Worm (Caenorhabditis elegans) whole organism, L1 larva: Measurements from ENCODE around the gene rig-3.
A peak's percentile ranks its signal among the peaks of the same experiment; 100 is the strongest.

ENCODE experiments used
- C04F5.9 ChIP-seq: sonication (generic microtip); optimal IDR thresholded peaks from 2 replicates; lab custom pipeline; 2016; ENCODE audit warnings: missing genetic modification characterization, missing compliant biosample characterization
- C34B4.2 ChIP-seq: sonication (generic microtip); optimal IDR thresholded peaks from 2 replicates; lab custom pipeline; 2017; ENCODE audit warnings: mild to moderate bottlenecking, missing genetic modification characterization, missing compliant biosample characterization
- Y116A8C.19 ChIP-seq: sonication (generic microtip); optimal IDR thresholded peaks from 2 replicates; lab custom pipeline; 2016; ENCODE audit warnings: missing compliant biosample characterization, missing genetic modification characterization, borderline replicate concordance
- alr-1 ChIP-seq: fragments of 200-800 bp; sonication (Bioruptor generic); optimal IDR thresholded peaks from 2 replicates; lab custom pipeline; 2018; ENCODE audit warnings: borderline replicate concordance, mild to moderate bottlenecking, missing genetic modification characterization, missing compliant biosample characterization
- aly-2 ChIP-seq: fragments of 150-350 bp; optimal IDR thresholded peaks from 2 replicates; lab custom pipeline; 2014; ENCODE audit warnings: missing biosample characterization, missing genetic modification characterization
- ama-1 ChIP-seq: fragments of 150-350 bp; optimal IDR thresholded peaks from 2 replicates; lab custom pipeline; 2014
- blmp-1 ChIP-seq: fragments of 150-350 bp; optimal IDR thresholded peaks from 2 replicates; lab custom pipeline; 2014; ENCODE audit warnings: missing biosample characterization, missing genetic modification characterization
- ceh-63 ChIP-seq: fragments of 200-800 bp; sonication (Bioruptor generic); optimal IDR thresholded peaks from 2 replicates; lab custom pipeline; 2018; ENCODE audit warnings: mild to moderate bottlenecking, missing genetic modification characterization, missing compliant biosample characterization
- ceh-82 ChIP-seq, 3 experiments: fragments of 150-350 bp in 1 of 3; sonication (generic microtip) in 2 of 3; optimal IDR thresholded peaks; 2 replicates each; lab custom pipeline; 2014 to 2017; ENCODE audit warnings: missing biosample characterization in 3 of 3, missing genetic modification characterization in 3 of 3
- ceh-88 ChIP-seq: fragments of 200-800 bp; sonication (Bioruptor generic); IDR thresholded peaks from 2 replicates; pipeline ENCODE4 v1.3.6; 2022; ENCODE audit warnings: missing genetic modification characterization, missing compliant biosample characterization
- ceh-90 ChIP-seq: sonication (generic microtip); optimal IDR thresholded peaks from 2 replicates; lab custom pipeline; 2016; ENCODE audit warnings: missing genetic modification characterization, missing compliant biosample characterization
- dpl-1 ChIP-seq, 3 experiments: fragments of 150-350 bp in 2 of 3; sonication (generic microtip) in 1 of 3; optimal IDR thresholded peaks; 2 replicates each; lab custom pipeline; 2014 to 2017; ENCODE audit warnings: missing biosample characterization in 3 of 3, missing genetic modification characterization in 3 of 3, missing genetic modification reagents in 3 of 3
- dsc-1 ChIP-seq: sonication (generic microtip); optimal IDR thresholded peaks from 2 replicates; lab custom pipeline; 2016; ENCODE audit warnings: mild to moderate bottlenecking, missing genetic modification characterization, missing compliant biosample characterization
- efl-1 ChIP-seq, 4 experiments: fragments of 150-350 bp; optimal IDR thresholded peaks in 3 of 4; peaks in 1 of 4; 1 replicate in 1 of 4; 2 replicates in 3 of 4; lab custom pipeline; 2014; ENCODE audit warnings: missing biosample characterization in 2 of 4, missing genetic modification characterization in 2 of 4, missing genetic modification reagents in 2 of 4
- efl-3 ChIP-seq: fragments of 200-800 bp; sonication (Bioruptor generic); optimal IDR thresholded peaks from 2 replicates; lab custom pipeline; 2018; ENCODE audit warnings: mild to moderate bottlenecking, missing genetic modification characterization, missing compliant biosample characterization
- egl-13 ChIP-seq: sonication (generic microtip); optimal IDR thresholded peaks from 2 replicates; lab custom pipeline; 2016; ENCODE audit warnings: missing genotype, missing genetic modification reagents, missing genetic modification characterization, missing compliant biosample characterization
- egl-27 ChIP-seq, 2 experiments: fragments of 150-350 bp in 1 of 2; sonication (generic microtip); optimal IDR thresholded peaks; 3 replicates each; lab custom pipeline; 2017 to 2018; ENCODE audit warnings: missing biosample characterization in 2 of 2, missing genetic modification characterization in 2 of 2, missing genetic modification reagents in 2 of 2
- elt-2 ChIP-seq: sonication (generic microtip); optimal IDR thresholded peaks from 2 replicates; lab custom pipeline; 2016; ENCODE audit warnings: missing genetic modification characterization, mild to moderate bottlenecking, inconsistent platforms, missing compliant biosample characterization, missing genetic modification reagents
- fkh-4 ChIP-seq: sonication (generic microtip); optimal IDR thresholded peaks from 2 replicates; lab custom pipeline; 2016; ENCODE audit warnings: missing compliant biosample characterization, missing genetic modification characterization, borderline replicate concordance
- fos-1 ChIP-seq: fragments of 150-350 bp; optimal IDR thresholded peaks from 2 replicates; lab custom pipeline; 2014; ENCODE audit warnings: missing biosample characterization, missing genetic modification characterization
- grh-1 ChIP-seq: fragments of 200-800 bp; sonication (Bioruptor generic); IDR thresholded peaks from 2 replicates; pipeline ENCODE4 v1.3.6; 2022; ENCODE audit warnings: missing genetic modification reagents, missing genetic modification characterization, missing compliant biosample characterization
- hlh-17 ChIP-seq: fragments of 200-800 bp; sonication (Bioruptor generic); optimal IDR thresholded peaks from 2 replicates; lab custom pipeline; 2018; ENCODE audit warnings: missing genetic modification characterization, mild to moderate bottlenecking, missing compliant biosample characterization, moderate library complexity, borderline replicate concordance
- hlh-4 ChIP-seq: sonication (generic microtip); optimal IDR thresholded peaks from 2 replicates; lab custom pipeline; 2016; ENCODE audit warnings: mild to moderate bottlenecking, missing genetic modification characterization, missing compliant biosample characterization
- lin-13 ChIP-seq: fragments of 150-350 bp; optimal IDR thresholded peaks from 2 replicates; lab custom pipeline; 2014; ENCODE audit warnings: missing biosample characterization, missing genetic modification reagents, missing genetic modification characterization
- lin-14 ChIP-seq: fragments of 200-800 bp; sonication (Bioruptor generic); optimal IDR thresholded peaks from 2 replicates; lab custom pipeline; 2018; ENCODE audit warnings: mild to moderate bottlenecking, missing genetic modification characterization, moderate library complexity, missing compliant biosample characterization
- lin-15B ChIP-seq: fragments of 150-350 bp; sonication (generic microtip); optimal IDR thresholded peaks from 3 replicates; lab custom pipeline; 2014; ENCODE audit warnings: missing biosample characterization, missing genetic modification characterization
- lin-35 ChIP-seq, 2 experiments: fragments of 150-350 bp; optimal IDR thresholded peaks; 2 replicates each; lab custom pipeline; 2014; ENCODE audit warnings: missing biosample characterization in 2 of 2, missing genetic modification characterization in 2 of 2, missing genetic modification reagents in 2 of 2
- lin-39 ChIP-seq: fragments of 150-350 bp; optimal IDR thresholded peaks from 2 replicates; lab custom pipeline; 2014; ENCODE audit warnings: missing biosample characterization, missing genetic modification reagents, missing genetic modification characterization
- lsy-2 ChIP-seq, 2 experiments: fragments of 150-350 bp; optimal IDR thresholded peaks; 2 replicates each; lab custom pipeline; 2014; ENCODE audit warnings: missing biosample characterization in 2 of 2, missing genetic modification characterization in 2 of 2
- mef-2 ChIP-seq: fragments of 150-350 bp; optimal IDR thresholded peaks from 2 replicates; lab custom pipeline; 2014; ENCODE audit warnings: missing biosample characterization, missing genetic modification characterization
- mep-1 ChIP-seq: fragments of 150-350 bp; optimal IDR thresholded peaks from 2 replicates; lab custom pipeline; 2014; ENCODE audit warnings: missing biosample characterization, missing genetic modification characterization
- nhr-11 ChIP-seq: fragments of 150-350 bp; optimal IDR thresholded peaks from 2 replicates; lab custom pipeline; 2014; ENCODE audit warnings: missing biosample characterization, missing genetic modification characterization
- nhr-12 ChIP-seq: sonication (generic microtip); optimal IDR thresholded peaks from 2 replicates; lab custom pipeline; 2017; ENCODE audit warnings: missing biosample characterization, missing genetic modification characterization
- nhr-19 ChIP-seq: fragments of 200-800 bp; sonication (Bioruptor generic); conservative IDR thresholded peaks from 2 replicates; pipeline ENCODE4 v1.3.6; 2022; ENCODE audit warnings: missing genetic modification characterization, missing compliant biosample characterization
- nhr-20 ChIP-seq: sonication (generic microtip); optimal IDR thresholded peaks from 2 replicates; lab custom pipeline; 2016; ENCODE audit warnings: mild to moderate bottlenecking, missing genetic modification characterization, missing compliant biosample characterization
- nhr-47 ChIP-seq: sonication (generic microtip); optimal IDR thresholded peaks from 2 replicates; lab custom pipeline; 2016; ENCODE audit warnings: mild to moderate bottlenecking, missing genetic modification characterization, moderate library complexity, missing compliant biosample characterization
- nhr-71 ChIP-seq: sonication (generic microtip); optimal IDR thresholded peaks from 2 replicates; lab custom pipeline; 2016; ENCODE audit warnings: mild to moderate bottlenecking, missing genetic modification characterization, moderate library complexity, missing compliant biosample characterization
- nhr-76 ChIP-seq: sonication (generic microtip); optimal IDR thresholded peaks from 2 replicates; lab custom pipeline; 2017; ENCODE audit warnings: missing biosample characterization, missing genetic modification characterization
- nhr-84 ChIP-seq: sonication (generic microtip); optimal IDR thresholded peaks from 2 replicates; lab custom pipeline; 2017; ENCODE audit warnings: missing biosample characterization, missing genetic modification characterization
- nhr-90 ChIP-seq: sonication (generic microtip); optimal IDR thresholded peaks from 2 replicates; lab custom pipeline; 2016; ENCODE audit warnings: mild to moderate bottlenecking, missing genetic modification characterization, missing compliant biosample characterization; ENCODE audit not compliant: poor library complexity
- pag-3 ChIP-seq: sonication (generic microtip); optimal IDR thresholded peaks from 2 replicates; lab custom pipeline; 2017; ENCODE audit warnings: missing genetic modification characterization, mild to moderate bottlenecking, missing compliant biosample characterization, antibody characterized with exemption, borderline replicate concordance; ENCODE audit not compliant: insufficient read depth
- pax-3 ChIP-seq: fragments of 200-800 bp; sonication (Bioruptor generic); optimal IDR thresholded peaks from 2 replicates; lab custom pipeline; 2018; ENCODE audit warnings: mild to moderate bottlenecking, missing genetic modification characterization, moderate library complexity, missing compliant biosample characterization
- pqm-1 ChIP-seq: sonication (generic microtip); optimal IDR thresholded peaks from 3 replicates; lab custom pipeline; 2017; ENCODE audit warnings: missing biosample characterization, missing genetic modification characterization
- rnt-1 ChIP-seq: sonication (generic microtip); optimal IDR thresholded peaks from 2 replicates; lab custom pipeline; 2016; ENCODE audit warnings: mild to moderate bottlenecking, missing genetic modification characterization, moderate library complexity, missing compliant biosample characterization
- sup-37 ChIP-seq: fragments of 200-800 bp; sonication (Bioruptor generic); optimal IDR thresholded peaks from 2 replicates; lab custom pipeline; 2018; ENCODE audit warnings: mild to moderate bottlenecking, missing genetic modification characterization, missing compliant biosample characterization
- swsn-7 ChIP-seq: sonication (generic microtip); optimal IDR thresholded peaks from 2 replicates; lab custom pipeline; 2016; ENCODE audit warnings: missing genetic modification characterization, missing compliant biosample characterization
- tbx-2 ChIP-seq: sonication (generic microtip); optimal IDR thresholded peaks from 2 replicates; lab custom pipeline; 2016; ENCODE audit warnings: missing genetic modification characterization, missing compliant biosample characterization
- tlp-1 ChIP-seq: fragments of 150-350 bp; optimal IDR thresholded peaks from 2 replicates; lab custom pipeline; 2014; ENCODE audit warnings: missing biosample characterization, missing genetic modification characterization
- unc-30 ChIP-seq: sonication (generic microtip); optimal IDR thresholded peaks from 2 replicates; lab custom pipeline; 2017; ENCODE audit warnings: missing biosample characterization, missing genetic modification characterization
- unc-62 ChIP-seq: fragments of 150-350 bp; optimal IDR thresholded peaks from 2 replicates; lab custom pipeline; 2014; ENCODE audit warnings: missing biosample characterization, missing genetic modification reagents, missing genetic modification characterization
- unc-86 ChIP-seq: sonication (generic microtip); optimal IDR thresholded peaks from 2 replicates; lab custom pipeline; 2016; ENCODE audit warnings: missing genetic modification characterization, missing compliant biosample characterization
- unc-98 ChIP-seq: fragments of 200-800 bp; sonication (Bioruptor generic); IDR thresholded peaks from 2 replicates; pipeline ENCODE4 v1.3.6; 2022; ENCODE audit warnings: missing genetic modification characterization, missing compliant biosample characterization
- zip-4 ChIP-seq: fragments of 200-800 bp; sonication (Bioruptor generic); optimal IDR thresholded peaks from 2 replicates; lab custom pipeline; 2018; ENCODE audit warnings: mild to moderate bottlenecking, missing genetic modification characterization, moderate library complexity, missing compliant biosample characterization

Gene rig-3

DNA sequence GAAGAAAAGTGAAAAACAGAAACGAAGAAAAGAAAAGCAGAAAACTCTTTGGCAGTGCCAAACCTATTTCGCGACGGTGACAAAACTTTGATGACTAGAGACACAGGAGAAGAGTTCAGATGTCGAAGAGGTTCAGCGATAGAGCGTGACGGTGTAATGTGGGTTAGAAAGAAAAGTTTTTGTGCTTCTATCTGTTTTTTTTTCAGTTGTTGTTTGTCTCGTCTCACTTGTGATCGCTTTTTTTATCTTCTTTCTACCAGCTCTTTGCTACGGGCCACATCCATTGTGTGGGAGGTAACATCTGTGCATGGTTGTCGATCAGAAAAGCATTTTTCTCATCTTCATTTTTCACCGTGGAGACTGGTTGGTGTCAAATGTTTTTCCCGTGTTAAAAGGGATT lies 27.6 kb upstream of the rig-3 start, which contains the start of gene F41B4.1:
Gene F41B4.1 (minus strand): TSS at position 23 of the 400 bp plus-strand sequence.
- TF ChIP-seq unc-30 (tag; lab: Kevin White, UChicago) (no peak), ceh-90 (no peak), pqm-1 (no peak), unc-86 (no peak), Y116A8C.19 (tag; lab: Kevin White, UChicago) (no peak), dpl-1 (GFP tag; optimal IDR thresholded peaks at IDR 0.05; lab: Kevin White, UChicago) (no peak), lin-39 (peak; percentile 40), mef-2 (tag; lab: Kevin White, UChicago) (peak; percentile 63), blmp-1 (no peak), nhr-20 (tag; lab: Kevin White, UChicago) (peak; percentile 35), mep-1 (tag; lab: Kevin White, UChicago) (no peak), nhr-47 (tag; lab: Kevin White, UChicago) (no peak), rnt-1 (tag; lab: Kevin White, UChicago) (peak; percentile 74), ama-1 (lab: Kevin White, UChicago) (no peak), tlp-1 (no peak), nhr-12 (no peak), lsy-2 (tag; optimal IDR thresholded peaks at IDR 0.05; lab: Kevin White, UChicago) (peak; percentile 21 to 61), C04F5.9 (tag; lab: Kevin White, UChicago) (no peak), unc-62 (GFP tag; lab: Kevin White, UChicago) (no peak), sup-37 (GFP tag; lab: Kevin White, UChicago) (no peak), ceh-88 (GFP tag; lab: Robert Waterston, UW) (no peak), unc-98 (no peak), aly-2 (tag; lab: Kevin White, UChicago) (no peak), nhr-11 (tag; lab: Kevin White, UChicago) (no peak), C34B4.2 (tag; lab: Kevin White, UChicago) (no peak), efl-3 (no peak), alr-1 (tag; lab: Kevin White, UChicago) (no peak), grh-1 (GFP tag; lab: Robert Waterston, UW) (no peak), nhr-76 (no peak), efl-1 (optimal IDR thresholded peaks at IDR 0.05; lab: Kevin White, UChicago) (no peak), efl-1 (GFP tag; optimal IDR thresholded peaks at IDR 0.05 in 1 of 2; lab: Kevin White, UChicago) (no peak), ceh-63 (GFP tag; lab: Kevin White, UChicago) (no peak), hlh-4 (no peak), zip-4 (GFP tag; lab: Kevin White, UChicago) (no peak), dsc-1 (peak; percentile 87), swsn-7 (no peak), nhr-90 (tag; lab: Kevin White, UChicago) (no peak), egl-13 (no peak), elt-2 (tag; lab: Kevin White, UChicago) (no peak), tbx-2 (tag; lab: Kevin White, UChicago) (peak; percentile 21), ceh-82 (tag; optimal IDR thresholded peaks at IDR 0.05; lab: Kevin White, UChicago) (no peak), nhr-84 (no peak), nhr-71 (peak; percentile 84), pag-3 (tag; lab: Kevin White, UChicago) (peak; percentile 94), lin-13 (GFP tag; lab: Kevin White, UChicago) (no peak), fos-1 (tag; lab: Kevin White, UChicago) (no peak), lin-14 (GFP tag; lab: Kevin White, UChicago) (peak; percentile 89), nhr-19 (GFP tag; lab: Robert Waterston, UW) (peak; percentile 59), egl-27 (tag; optimal IDR thresholded peaks at IDR 0.05; lab: Kevin White, UChicago) (no peak), lin-15B (tag; lab: Kevin White, UChicago) (no peak), hlh-17 (GFP tag; lab: Kevin White, UChicago) (no peak), fkh-4 (tag; lab: Kevin White, UChicago) (peak; percentile 39), pax-3 (tag; lab: Kevin White, UChicago) (no peak), lin-35 (GFP tag; optimal IDR thresholded peaks at IDR 0.05; lab: Kevin White, UChicago) (no peak)
